Worm (Caenorhabditis elegans) whole organism, L1 larva: ENCODE measurements around the gene T05C1.2.

Experiments used
- C04F5.9 ChIP-seq: sonication (generic microtip); optimal IDR thresholded peaks from 2 replicates; lab custom pipeline; 2016; ENCODE audit warnings: missing genetic modification characterization, missing compliant biosample characterization
- aha-1 ChIP-seq: fragments of 150-350 bp; optimal IDR thresholded peaks from 2 replicates; lab custom pipeline; 2014; ENCODE audit warnings: missing biosample characterization, missing genetic modification characterization
- ceh-8 ChIP-seq: fragments of 200-800 bp; sonication (Bioruptor generic); optimal IDR thresholded peaks from 2 replicates; lab custom pipeline; 2018; ENCODE audit warnings: mild to moderate bottlenecking, missing genetic modification characterization, moderate library complexity, missing compliant biosample characterization
- ceh-90 ChIP-seq: sonication (generic microtip); optimal IDR thresholded peaks from 2 replicates; lab custom pipeline; 2016; ENCODE audit warnings: missing genetic modification characterization, missing compliant biosample characterization
- ces-1 ChIP-seq: fragments of 150-350 bp; optimal IDR thresholded peaks from 2 replicates; lab custom pipeline; 2014; ENCODE audit warnings: missing biosample characterization, missing genetic modification reagents, missing genetic modification characterization
- dpl-1 ChIP-seq, 3 experiments: fragments of 150-350 bp in 2 of 3; sonication (generic microtip) in 1 of 3; optimal IDR thresholded peaks; 2 replicates each; lab custom pipeline; 2014 to 2017; ENCODE audit warnings: missing biosample characterization in 3 of 3, missing genetic modification characterization in 3 of 3, missing genetic modification reagents in 3 of 3
- efl-1 ChIP-seq, 4 experiments: fragments of 150-350 bp; optimal IDR thresholded peaks in 3 of 4; peaks in 1 of 4; 1 replicate in 1 of 4; 2 replicates in 3 of 4; lab custom pipeline; 2014; ENCODE audit warnings: missing biosample characterization in 2 of 4, missing genetic modification characterization in 2 of 4, missing genetic modification reagents in 2 of 4
- efl-3 ChIP-seq: fragments of 200-800 bp; sonication (Bioruptor generic); optimal IDR thresholded peaks from 2 replicates; lab custom pipeline; 2018; ENCODE audit warnings: mild to moderate bottlenecking, missing genetic modification characterization, missing compliant biosample characterization
- egl-27 ChIP-seq, 2 experiments: fragments of 150-350 bp in 1 of 2; sonication (generic microtip); optimal IDR thresholded peaks; 3 replicates each; lab custom pipeline; 2017 to 2018; ENCODE audit warnings: missing biosample characterization in 2 of 2, missing genetic modification characterization in 2 of 2, missing genetic modification reagents in 2 of 2
- fkh-10 ChIP-seq: sonication (generic microtip); optimal IDR thresholded peaks from 2 replicates; lab custom pipeline; 2017; ENCODE audit warnings: missing biosample characterization, missing genetic modification reagents, missing genetic modification characterization
- fkh-8 ChIP-seq: sonication (generic microtip); optimal IDR thresholded peaks from 2 replicates; lab custom pipeline; 2016; ENCODE audit warnings: mild to moderate bottlenecking, missing genetic modification characterization, missing compliant biosample characterization
- fos-1 ChIP-seq: fragments of 150-350 bp; optimal IDR thresholded peaks from 2 replicates; lab custom pipeline; 2014; ENCODE audit warnings: missing biosample characterization, missing genetic modification characterization
- hlh-17 ChIP-seq: fragments of 200-800 bp; sonication (Bioruptor generic); optimal IDR thresholded peaks from 2 replicates; lab custom pipeline; 2018; ENCODE audit warnings: missing genetic modification characterization, mild to moderate bottlenecking, missing compliant biosample characterization, moderate library complexity, borderline replicate concordance
- irx-1 ChIP-seq: sonication (generic microtip); optimal IDR thresholded peaks from 2 replicates; lab custom pipeline; 2016; ENCODE audit warnings: missing genetic modification characterization, missing compliant biosample characterization
- isw-1 ChIP-seq: fragments of 200-800 bp; sonication (Bioruptor generic); IDR thresholded peaks from 2 replicates; pipeline ENCODE4 v1.3.6; 2022; ENCODE audit warnings: missing genetic modification characterization, missing compliant biosample characterization
- lin-14 ChIP-seq: fragments of 200-800 bp; sonication (Bioruptor generic); optimal IDR thresholded peaks from 2 replicates; lab custom pipeline; 2018; ENCODE audit warnings: mild to moderate bottlenecking, missing genetic modification characterization, moderate library complexity, missing compliant biosample characterization
- lin-15B ChIP-seq: fragments of 150-350 bp; sonication (generic microtip); optimal IDR thresholded peaks from 3 replicates; lab custom pipeline; 2014; ENCODE audit warnings: missing biosample characterization, missing genetic modification characterization
- lsy-2 ChIP-seq, 2 experiments: fragments of 150-350 bp; optimal IDR thresholded peaks; 2 replicates each; lab custom pipeline; 2014; ENCODE audit warnings: missing biosample characterization in 2 of 2, missing genetic modification characterization in 2 of 2
- mab-9 ChIP-seq: fragments of 200-800 bp; sonication (Bioruptor generic); IDR thresholded peaks from 2 replicates; pipeline ENCODE4 v1.3.6; 2022; ENCODE audit warnings: missing genetic modification reagents, missing genetic modification characterization, missing compliant biosample characterization
- nhr-11 ChIP-seq: fragments of 150-350 bp; optimal IDR thresholded peaks from 2 replicates; lab custom pipeline; 2014; ENCODE audit warnings: missing biosample characterization, missing genetic modification characterization
- nhr-28 ChIP-seq: fragments of 150-350 bp; optimal IDR thresholded peaks from 2 replicates; lab custom pipeline; 2014; ENCODE audit warnings: missing biosample characterization, missing genetic modification characterization
- nhr-47 ChIP-seq: sonication (generic microtip); optimal IDR thresholded peaks from 2 replicates; lab custom pipeline; 2016; ENCODE audit warnings: mild to moderate bottlenecking, missing genetic modification characterization, moderate library complexity, missing compliant biosample characterization
- nhr-71 ChIP-seq: sonication (generic microtip); optimal IDR thresholded peaks from 2 replicates; lab custom pipeline; 2016; ENCODE audit warnings: mild to moderate bottlenecking, missing genetic modification characterization, moderate library complexity, missing compliant biosample characterization
- nhr-84 ChIP-seq: sonication (generic microtip); optimal IDR thresholded peaks from 2 replicates; lab custom pipeline; 2017; ENCODE audit warnings: missing biosample characterization, missing genetic modification characterization
- nhr-90 ChIP-seq: sonication (generic microtip); optimal IDR thresholded peaks from 2 replicates; lab custom pipeline; 2016; ENCODE audit warnings: mild to moderate bottlenecking, missing genetic modification characterization, missing compliant biosample characterization; ENCODE audit not compliant: poor library complexity
- pag-3 ChIP-seq: sonication (generic microtip); optimal IDR thresholded peaks from 2 replicates; lab custom pipeline; 2017; ENCODE audit warnings: missing genetic modification characterization, mild to moderate bottlenecking, missing compliant biosample characterization, antibody characterized with exemption, borderline replicate concordance; ENCODE audit not compliant: insufficient read depth
- pqm-1 ChIP-seq: sonication (generic microtip); optimal IDR thresholded peaks from 3 replicates; lab custom pipeline; 2017; ENCODE audit warnings: missing biosample characterization, missing genetic modification characterization
- rnt-1 ChIP-seq: sonication (generic microtip); optimal IDR thresholded peaks from 2 replicates; lab custom pipeline; 2016; ENCODE audit warnings: mild to moderate bottlenecking, missing genetic modification characterization, moderate library complexity, missing compliant biosample characterization
- skn-1 ChIP-seq: fragments of 150-350 bp; optimal IDR thresholded peaks from 2 replicates; lab custom pipeline; 2014; ENCODE audit warnings: missing biosample characterization, missing genetic modification characterization
- sup-37 ChIP-seq: fragments of 200-800 bp; sonication (Bioruptor generic); optimal IDR thresholded peaks from 2 replicates; lab custom pipeline; 2018; ENCODE audit warnings: mild to moderate bottlenecking, missing genetic modification characterization, missing compliant biosample characterization
- swsn-7 ChIP-seq: sonication (generic microtip); optimal IDR thresholded peaks from 2 replicates; lab custom pipeline; 2016; ENCODE audit warnings: missing genetic modification characterization, missing compliant biosample characterization
- unc-62 ChIP-seq: fragments of 150-350 bp; optimal IDR thresholded peaks from 2 replicates; lab custom pipeline; 2014; ENCODE audit warnings: missing biosample characterization, missing genetic modification reagents, missing genetic modification characterization
- unc-98 ChIP-seq: fragments of 200-800 bp; sonication (Bioruptor generic); IDR thresholded peaks from 2 replicates; pipeline ENCODE4 v1.3.6; 2022; ENCODE audit warnings: missing genetic modification characterization, missing compliant biosample characterization
- vab-15 ChIP-seq: sonication (generic microtip); optimal IDR thresholded peaks from 2 replicates; lab custom pipeline; 2017; ENCODE audit warnings: missing genotype, mild to moderate bottlenecking, missing genetic modification characterization, missing compliant biosample characterization
- xbp-1 ChIP-seq: sonication (generic microtip); optimal IDR thresholded peaks from 2 replicates; lab custom pipeline; 2016; ENCODE audit warnings: missing genetic modification characterization, missing compliant biosample characterization
- zip-4 ChIP-seq: fragments of 200-800 bp; sonication (Bioruptor generic); optimal IDR thresholded peaks from 2 replicates; lab custom pipeline; 2018; ENCODE audit warnings: mild to moderate bottlenecking, missing genetic modification characterization, moderate library complexity, missing compliant biosample characterization
- ztf-11 ChIP-seq, 2 experiments: sonication (generic microtip); optimal IDR thresholded peaks; 2 replicates each; lab custom pipeline; 2016 to 2017; ENCODE audit warnings: missing genetic modification characterization in 2 of 2, missing biosample characterization in 1 of 2, missing compliant biosample characterization in 1 of 2
- ztf-4 ChIP-seq: fragments of 150-350 bp; optimal IDR thresholded peaks from 2 replicates; lab custom pipeline; 2014; ENCODE audit warnings: missing biosample characterization, missing genetic modification characterization

The T05C1.2 gene

ce11 chrII:4518300-4518907, 36.5 kb upstream of the T05C1.2 start, which contains the start of gene hlh-1 (continued):
- TF ChIP-seq nhr-28 (tag; lab: Kevin White, UChicago) (no peak), nhr-71 (peak; percentile 79), skn-1 (no peak), egl-27 (tag; optimal IDR thresholded peaks at IDR 0.05; lab: Kevin White, UChicago) (no peak), efl-3 (GFP tag; lab: Kevin White, UChicago) (no peak), rnt-1 (peak; percentile 82), pag-3 (tag; lab: Kevin White, UChicago) (no peak), ztf-4 (tag; lab: Kevin White, UChicago) (no peak), lin-15B (tag; lab: Kevin White, UChicago) (no peak), aha-1 (no peak), nhr-90 (tag; lab: Kevin White, UChicago) (no peak), unc-98 (GFP tag; lab: Robert Waterston, UW) (no peak), ceh-90 (no peak), lsy-2 (tag; optimal IDR thresholded peaks at IDR 0.05; lab: Kevin White, UChicago) (peak; percentile 77 to 94), fkh-10 (no peak), isw-1 (no peak), mab-9 (GFP tag; lab: Robert Waterston, UW) (no peak), ztf-11 (tag; optimal IDR thresholded peaks at IDR 0.05; lab: Kevin White, UChicago) (no peak), unc-62 (GFP tag; lab: Kevin White, UChicago) (no peak), hlh-17 (GFP tag; lab: Kevin White, UChicago) (no peak), pqm-1 (tag; lab: Kevin White, UChicago) (no peak), nhr-11 (tag; lab: Kevin White, UChicago) (no peak), irx-1 (no peak), ceh-8 (GFP tag; lab: Kevin White, UChicago) (no peak), zip-4 (GFP tag; lab: Kevin White, UChicago) (no peak), C04F5.9 (tag; lab: Kevin White, UChicago) (no peak)

ce11 chrII:4517254-4517653, 35.3 kb upstream of the T05C1.2 start:
- TF ChIP-seq fos-1 (tag; lab: Kevin White, UChicago): no peak
- no peak for TF ChIP-seq nhr-11 (tag; lab: Kevin White, UChicago)
- TF ChIP-seq dpl-1 (GFP tag; optimal IDR thresholded peaks at IDR 0.05; lab: Kevin White, UChicago): no peak
- TF ChIP-seq unc-62 (GFP tag; lab: Kevin White, UChicago): no peak
- TF ChIP-seq fkh-8: no peak
- TF ChIP-seq nhr-47 (tag; lab: Kevin White, UChicago): no peak
- TF ChIP-seq fkh-10: no peak
- TF ChIP-seq nhr-84 (tag; lab: Kevin White, UChicago): no peak
- TF ChIP-seq, all 84 proteins: peak for 0

ce11 chrII:4516291-4516690, 34.4 kb upstream of the T05C1.2 start:
- TF ChIP-seq dpl-1 (GFP tag; optimal IDR thresholded peaks at IDR 0.05; lab: Kevin White, UChicago) (no peak), efl-1 (optimal IDR thresholded peaks at IDR 0.05; lab: Kevin White, UChicago) (no peak), efl-1 (GFP tag; optimal IDR thresholded peaks at IDR 0.05 in 1 of 2; lab: Kevin White, UChicago) (peak in 1 of 2 experiments; percentile 63), lin-14 (GFP tag; lab: Kevin White, UChicago) (peak; percentile 34), irx-1 (no peak), ces-1 (no peak), sup-37 (GFP tag; lab: Kevin White, UChicago) (no peak), xbp-1 (tag; lab: Kevin White, UChicago) (no peak), vab-15 (no peak), swsn-7 (tag; lab: Kevin White, UChicago) (no peak), rnt-1 (peak; percentile 17), lsy-2 (tag; optimal IDR thresholded peaks at IDR 0.05; lab: Kevin White, UChicago) (no peak)
